Worm (Caenorhabditis elegans): ENCODE data around the gene C03A7.2.

DNA sequence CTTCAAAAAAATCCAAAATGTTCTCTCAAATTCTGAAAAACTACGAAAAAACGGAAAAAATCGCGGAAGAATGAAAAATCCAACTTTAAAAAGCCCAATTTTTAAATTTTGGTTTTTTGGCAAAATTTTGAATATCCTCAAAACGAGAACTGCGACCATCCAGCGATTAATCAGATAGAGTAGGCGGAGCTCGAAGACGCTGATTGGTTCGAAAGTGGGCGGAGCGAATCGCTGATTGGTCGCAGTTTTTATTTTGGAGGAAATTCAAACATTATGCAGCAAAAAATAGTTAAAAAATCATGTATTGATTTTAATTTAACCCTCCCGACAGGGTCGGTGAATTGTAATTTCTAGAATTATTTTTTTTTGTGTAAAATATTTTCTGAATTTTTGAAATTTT, 32.0 kb downstream of the C03A7.2 start:
- no peak for TF ChIP-seq nhr-76 (tag; optimal IDR thresholded peaks at IDR 0.05)
- peak; percentile 89 for TF ChIP-seq nfya-1 (tag; optimal IDR thresholded peaks at IDR 0.05; ENCODE audit: insufficient read depth)
- no peak for TF ChIP-seq tbx-2 (tag; optimal IDR thresholded peaks at IDR 0.05)
- TF ChIP-seq ama-1 (optimal IDR thresholded peaks at IDR 0.05) = no peak
- TF ChIP-seq lin-15B (tag; optimal IDR thresholded peaks at IDR 0.05) = no peak
- TF ChIP-seq nhr-28 (tag; optimal IDR thresholded peaks at IDR 0.05) = no peak

Data from whole organism, L3 larva.